Worm (Caenorhabditis elegans) whole organism, L3 larva: Measurements from ENCODE around the gene hst-1.

ENCODE experiments used
- R02D3.7 ChIP-seq: fragments of 150-350 bp; optimal IDR thresholded peaks from 2 replicates; lab custom pipeline; 2014; ENCODE audit warnings: missing biosample characterization, missing genetic modification characterization
- ZK546.5 ChIP-seq: sonication (generic microtip); optimal IDR thresholded peaks from 2 replicates; lab custom pipeline; 2017; ENCODE audit warnings: missing biosample characterization, missing genetic modification characterization
- aly-2 ChIP-seq: fragments of 150-350 bp; optimal IDR thresholded peaks from 2 replicates; lab custom pipeline; 2014; ENCODE audit warnings: missing biosample characterization, missing genetic modification characterization
- ama-1 ChIP-seq: fragments of 150-350 bp; optimal IDR thresholded peaks from 2 replicates; lab custom pipeline; 2018
- ceh-16 ChIP-seq: sonication (generic microtip); optimal IDR thresholded peaks from 2 replicates; lab custom pipeline; 2017; ENCODE audit warnings: missing biosample characterization, missing genetic modification characterization
- ceh-28 ChIP-seq: fragments of 150-350 bp; optimal IDR thresholded peaks from 2 replicates; lab custom pipeline; 2014; ENCODE audit warnings: missing biosample characterization, missing genetic modification reagents, missing genetic modification characterization
- ceh-82 ChIP-seq: fragments of 150-350 bp; optimal IDR thresholded peaks from 2 replicates; lab custom pipeline; 2014; ENCODE audit warnings: missing biosample characterization, missing genetic modification characterization
- ceh-9 ChIP-seq: sonication (generic microtip); optimal IDR thresholded peaks from 2 replicates; lab custom pipeline; 2018; ENCODE audit warnings: missing biosample characterization, missing genetic modification characterization
- daf-12 ChIP-seq: fragments of 150-350 bp; optimal IDR thresholded peaks from 2 replicates; lab custom pipeline; 2014; ENCODE audit warnings: missing biosample characterization, missing genetic modification reagents, missing genetic modification characterization
- elt-1 ChIP-seq: fragments of 150-350 bp; optimal IDR thresholded peaks from 2 replicates; lab custom pipeline; 2014; ENCODE audit warnings: missing biosample characterization, missing genetic modification characterization
- elt-2 ChIP-seq: sonication (generic microtip); optimal IDR thresholded peaks from 2 replicates; lab custom pipeline; 2016; ENCODE audit warnings: missing genetic modification reagents, mild to moderate bottlenecking, missing genetic modification characterization, missing compliant biosample characterization
- eor-1 ChIP-seq, 2 experiments: fragments of 150-350 bp; optimal IDR thresholded peaks; 2 replicates each; lab custom pipeline; 2014 to 2018; ENCODE audit warnings: missing biosample characterization in 2 of 2, missing genetic modification characterization in 2 of 2
- fkh-2 ChIP-seq: fragments of 150-350 bp; optimal IDR thresholded peaks from 2 replicates; lab custom pipeline; 2014; ENCODE audit warnings: missing biosample characterization, missing genetic modification reagents, missing genetic modification characterization
- hmg-11 ChIP-seq: sonication (generic microtip); optimal IDR thresholded peaks from 2 replicates; lab custom pipeline; 2016; ENCODE audit warnings: missing genetic modification characterization, missing compliant biosample characterization
- jun-1 ChIP-seq: fragments of 150-350 bp; optimal IDR thresholded peaks from 2 replicates; lab custom pipeline; 2014; ENCODE audit warnings: missing biosample characterization, missing genetic modification reagents, missing genetic modification characterization
- lin-15B ChIP-seq: fragments of 150-350 bp; optimal IDR thresholded peaks from 2 replicates; lab custom pipeline; 2014; ENCODE audit warnings: missing biosample characterization, missing genetic modification characterization
- lin-39 ChIP-seq: fragments of 150-350 bp; optimal IDR thresholded peaks from 2 replicates; lab custom pipeline; 2018; ENCODE audit warnings: missing biosample characterization, missing genetic modification reagents, missing genetic modification characterization
- lsy-12 ChIP-seq: sonication (generic microtip); optimal IDR thresholded peaks from 2 replicates; lab custom pipeline; 2016; ENCODE audit warnings: mild to moderate bottlenecking, missing genetic modification characterization, missing compliant biosample characterization
- mdl-1 ChIP-seq: fragments of 150-350 bp; optimal IDR thresholded peaks from 2 replicates; lab custom pipeline; 2014; ENCODE audit warnings: missing biosample characterization, missing genetic modification characterization
- mml-1 ChIP-seq: fragments of 150-350 bp; sonication (generic microtip); optimal IDR thresholded peaks from 3 replicates; lab custom pipeline; 2014; ENCODE audit warnings: missing biosample characterization, missing genetic modification characterization
- nfya-1 ChIP-seq: sonication (generic microtip); optimal IDR thresholded peaks from 2 replicates; lab custom pipeline; 2017; ENCODE audit warnings: missing genetic modification characterization, mild to moderate bottlenecking, missing compliant biosample characterization, antibody characterized with exemption, moderate library complexity; ENCODE audit not compliant: insufficient read depth
- nhr-11 ChIP-seq: fragments of 150-350 bp; optimal IDR thresholded peaks from 2 replicates; lab custom pipeline; 2014; ENCODE audit warnings: missing biosample characterization, missing genetic modification characterization
- nhr-12 ChIP-seq: fragments of 150-350 bp; optimal IDR thresholded peaks from 2 replicates; lab custom pipeline; 2014; ENCODE audit warnings: missing biosample characterization, missing genetic modification characterization
- nhr-23 ChIP-seq: fragments of 150-350 bp; optimal IDR thresholded peaks from 2 replicates; lab custom pipeline; 2014; ENCODE audit warnings: missing biosample characterization, missing genetic modification reagents, missing genetic modification characterization
- nhr-28 ChIP-seq: fragments of 150-350 bp; optimal IDR thresholded peaks from 2 replicates; lab custom pipeline; 2014; ENCODE audit warnings: missing biosample characterization, missing genetic modification characterization
- nhr-43 ChIP-seq: sonication (generic microtip); optimal IDR thresholded peaks from 2 replicates; lab custom pipeline; 2016; ENCODE audit warnings: mild to moderate bottlenecking, missing genetic modification characterization, missing compliant biosample characterization; ENCODE audit not compliant: poor library complexity, severe bottlenecking
- nhr-67 ChIP-seq: fragments of 150-350 bp; optimal IDR thresholded peaks from 2 replicates; lab custom pipeline; 2014; ENCODE audit warnings: missing biosample characterization, missing genetic modification characterization
- nhr-76 ChIP-seq: fragments of 150-350 bp; sonication (generic microtip); optimal IDR thresholded peaks from 5 replicates; lab custom pipeline; 2014; ENCODE audit warnings: missing biosample characterization, missing genetic modification characterization
- pha-4 ChIP-seq: fragments of 150-350 bp; optimal IDR thresholded peaks from 2 replicates; lab custom pipeline; 2014; ENCODE audit warnings: missing biosample characterization, missing genetic modification reagents, missing genetic modification characterization
- pqm-1 ChIP-seq: fragments of 150-350 bp; optimal IDR thresholded peaks from 2 replicates; lab custom pipeline; 2017; ENCODE audit warnings: missing biosample characterization, missing genetic modification characterization, inconsistent platforms
- sea-2 ChIP-seq: fragments of 150-350 bp; sonication (generic microtip); optimal IDR thresholded peaks from 4 replicates; lab custom pipeline; 2014; ENCODE audit warnings: missing biosample characterization, missing genetic modification reagents, missing genetic modification characterization
- skn-1 ChIP-seq: fragments of 150-350 bp; optimal IDR thresholded peaks from 2 replicates; lab custom pipeline; 2014; ENCODE audit warnings: missing biosample characterization, missing genetic modification characterization
- tbx-2 ChIP-seq: sonication (generic microtip); optimal IDR thresholded peaks from 2 replicates; lab custom pipeline; 2016; ENCODE audit warnings: mild to moderate bottlenecking, missing genetic modification characterization, missing compliant biosample characterization
- unc-39 ChIP-seq: sonication (generic microtip); optimal IDR thresholded peaks from 4 replicates; lab custom pipeline; 2017; ENCODE audit warnings: missing biosample characterization, missing genetic modification characterization
- unc-62 ChIP-seq: fragments of 150-350 bp; sonication (generic microtip); optimal IDR thresholded peaks from 4 replicates; lab custom pipeline; 2014; ENCODE audit warnings: missing biosample characterization, missing genetic modification reagents, missing genetic modification characterization
- ztf-11 ChIP-seq: fragments of 150-350 bp; optimal IDR thresholded peaks from 2 replicates; lab custom pipeline; 2014; ENCODE audit warnings: missing biosample characterization, missing genetic modification characterization

The hst-1 gene

ce11 chrIV:8729636-8730035, 38.3 kb upstream of the hst-1 start:
- peak; percentile 66 for TF ChIP-seq pqm-1 (tag; lab: Kevin White, UChicago)
- peak; percentile 90 for TF ChIP-seq elt-2 (tag; lab: Kevin White, UChicago)
- peak; percentile 45 for TF ChIP-seq pha-4
- no peak for TF ChIP-seq ama-1

- TF ChIP-seq ceh-16 (tag; lab: Kevin White, UChicago) (no peak), nfya-1 (tag; lab: Kevin White, UChicago) (no peak), unc-39 (tag; lab: Kevin White, UChicago) (no peak), nhr-12 (tag; lab: Kevin White, UChicago) (no peak), ceh-28 (no peak), skn-1 (tag; lab: Kevin White, UChicago) (no peak), elt-1 (no peak), ama-1 (no peak), ceh-9 (tag; lab: Kevin White, UChicago) (no peak), unc-62 (GFP tag; lab: Kevin White, UChicago) (no peak), R02D3.7 (tag; lab: Kevin White, UChicago) (no peak), ceh-82 (no peak), lin-15B (tag; lab: Kevin White, UChicago) (no peak), elt-2 (tag; lab: Kevin White, UChicago) (no peak), nhr-28 (tag; lab: Kevin White, UChicago) (no peak), jun-1 (tag; lab: Kevin White, UChicago) (no peak), sea-2 (GFP tag; lab: Kevin White, UChicago) (no peak), lsy-12 (tag; lab: Kevin White, UChicago) (no peak), nhr-67 (tag; lab: Kevin White, UChicago) (no peak), mml-1 (no peak)
These were observed 36.8 kb upstream of the hst-1 start, which contains the start of gene otub-3 for ce11 chrIV:8728122-8728521. Gene otub-3 (plus strand): TSS chrIV:8728177.

ce11 chrIV:8725345-8725744, 34.0 kb upstream of the hst-1 start, which contains the start of gene pgm-3:
Gene pgm-3 (plus strand): TSS chrIV:8725722.
- no peak for TF ChIP-seq tbx-2
- no peak for TF ChIP-seq mdl-1
- no peak for TF ChIP-seq ceh-82
- no peak for TF ChIP-seq sea-2 (GFP tag; lab: Kevin White, UChicago)
- TF ChIP-seq lin-15B (tag; lab: Kevin White, UChicago), result peak; percentile 2
- TF ChIP-seq nhr-76 (tag; lab: Kevin White, UChicago), result no peak
- TF ChIP-seq pqm-1 (tag; lab: Kevin White, UChicago), result peak; percentile 32
- no peak for TF ChIP-seq ztf-11 (tag; lab: Kevin White, UChicago)
- peak; percentile 64 for TF ChIP-seq elt-2 (tag; lab: Kevin White, UChicago)
- TF ChIP-seq nhr-11 (tag; lab: Kevin White, UChicago), result no peak
- no peak for TF ChIP-seq fkh-2 (tag; lab: Kevin White, UChicago)
- no peak for TF ChIP-seq eor-1 (tag; optimal IDR thresholded peaks at IDR 0.05; lab: Kevin White, UChicago)
- peak; percentile 15 for TF ChIP-seq R02D3.7 (tag; lab: Kevin White, UChicago)
- no peak for TF ChIP-seq nhr-12 (tag; lab: Kevin White, UChicago)
- TF ChIP-seq ZK546.5 (tag; lab: Kevin White, UChicago), result no peak
- no peak for TF ChIP-seq aly-2 (tag; lab: Kevin White, UChicago)
- TF ChIP-seq elt-1, result no peak
- TF ChIP-seq mml-1, result no peak
- TF ChIP-seq nhr-28 (tag; lab: Kevin White, UChicago), result no peak

- no peak for TF ChIP-seq tbx-2
- no peak for TF ChIP-seq lin-15B (tag; lab: Kevin White, UChicago)
- no peak for TF ChIP-seq nhr-43 (tag; lab: Kevin White, UChicago)
- TF ChIP-seq eor-1 (tag; optimal IDR thresholded peaks at IDR 0.05; lab: Kevin White, UChicago), result no peak
- TF ChIP-seq pha-4, result no peak
- no peak for TF ChIP-seq unc-39 (tag; lab: Kevin White, UChicago)
- TF ChIP-seq elt-1, result no peak
- no peak for TF ChIP-seq daf-12 (tag; lab: Kevin White, UChicago)
- TF ChIP-seq aly-2 (tag; lab: Kevin White, UChicago), result no peak
- TF ChIP-seq, all 47 proteins: peak for 0
These were observed 33.6 kb upstream of the hst-1 start for ce11 chrIV:8724907-8725306.

ce11 chrIV:8723720-8724119, 32.4 kb upstream of the hst-1 start, which contains the start of gene F21D5.9:
Gene F21D5.9 (plus strand): TSS chrIV:8724020.
- TF ChIP-seq nhr-76 (tag; lab: Kevin White, UChicago) (no peak), ceh-82 (no peak), hmg-11 (tag; lab: Kevin White, UChicago) (no peak), nhr-23 (tag; lab: Kevin White, UChicago) (no peak), nhr-11 (tag; lab: Kevin White, UChicago) (no peak), unc-62 (GFP tag; lab: Kevin White, UChicago) (no peak), lin-39 (tag; lab: Kevin White, UChicago) (no peak)
